Worm (Caenorhabditis elegans): Measurements from ENCODE around the gene C03C10.5.
A peak's percentile ranks its signal among the peaks of the same experiment; 100 is the strongest.

Gene C03C10.5

DNA sequence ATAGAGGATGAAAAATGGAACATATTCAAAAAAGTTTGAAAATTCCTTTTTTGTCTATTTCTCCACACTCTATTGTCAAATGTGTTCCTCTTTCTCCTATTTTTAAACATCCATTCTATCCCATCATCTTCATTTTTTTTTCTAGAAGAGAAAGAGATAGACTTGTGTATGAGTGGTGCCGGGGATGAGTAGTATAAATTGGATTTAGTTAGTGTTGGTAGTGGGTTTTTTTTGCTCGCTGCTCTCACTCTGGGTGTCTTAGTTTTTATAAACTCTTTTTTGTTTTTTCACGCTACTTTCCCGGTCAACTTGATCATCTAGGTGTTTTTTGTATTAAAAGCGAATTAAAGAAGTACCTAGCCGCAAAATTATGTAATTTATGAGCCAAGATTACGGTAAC lies 15.3 kb upstream of the C03C10.5 start:
- TF ChIP-seq unc-62 (GFP tag; optimal IDR thresholded peaks at IDR 0.05) (no peak), aly-2 (tag; optimal IDR thresholded peaks at IDR 0.05) (no peak), alr-1 (tag; optimal IDR thresholded peaks at IDR 0.05) (no peak)

DNA sequence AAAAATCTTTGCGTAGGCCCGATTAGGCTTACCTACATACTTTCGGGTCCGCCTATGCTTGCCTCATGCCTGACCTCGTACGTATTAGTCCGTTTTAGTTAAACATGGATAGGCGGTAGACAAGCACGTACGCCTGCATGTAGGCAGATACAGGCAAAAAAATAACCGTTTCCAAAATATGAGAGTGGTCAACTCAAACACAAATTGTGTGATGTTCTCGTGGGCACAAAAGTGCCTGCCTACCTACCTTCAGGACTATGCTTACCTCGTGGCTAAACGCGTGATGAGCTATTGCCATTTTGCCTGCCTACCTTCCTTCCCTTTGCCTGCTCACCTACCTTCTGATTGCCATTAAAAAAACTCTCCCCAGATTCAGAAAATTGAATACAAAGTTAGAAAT lies 14.7 kb upstream of the C03C10.5 start:
- no peak for TF ChIP-seq fos-1 (tag; optimal IDR thresholded peaks at IDR 0.05)
- no peak for TF ChIP-seq ceh-16 (tag; optimal IDR thresholded peaks at IDR 0.05)
- TF ChIP-seq unc-62 (GFP tag; optimal IDR thresholded peaks at IDR 0.05) = no peak
- no peak for TF ChIP-seq nhr-10 (tag; optimal IDR thresholded peaks at IDR 0.05)
- no peak for TF ChIP-seq nhr-23 (tag; optimal IDR thresholded peaks at IDR 0.05)
- no peak for TF ChIP-seq ztf-1 (GFP tag; conservative IDR thresholded peaks at IDR 0.05)
- no peak for TF ChIP-seq lsy-2 (tag; optimal IDR thresholded peaks at IDR 0.05)
- TF ChIP-seq crh-2 (tag; optimal IDR thresholded peaks at IDR 0.05) = no peak
- no peak for TF ChIP-seq lin-11 (tag; optimal IDR thresholded peaks at IDR 0.05)
- no peak for TF ChIP-seq gmeb-1 (tag; optimal IDR thresholded peaks at IDR 0.05)
- no peak for TF ChIP-seq mab-5 (tag; optimal IDR thresholded peaks at IDR 0.05)
- no peak for TF ChIP-seq egl-27 (tag; optimal IDR thresholded peaks at IDR 0.05)
- no peak for TF ChIP-seq nhr-11 (tag; optimal IDR thresholded peaks at IDR 0.05)
- TF ChIP-seq unc-55 (GFP tag; optimal IDR thresholded peaks at IDR 0.05) = no peak
- TF ChIP-seq dmd-4 (tag; optimal IDR thresholded peaks at IDR 0.05) = no peak
- no peak for TF ChIP-seq nhr-129 (tag; optimal IDR thresholded peaks at IDR 0.05)
- TF ChIP-seq nhr-237 (tag; optimal IDR thresholded peaks at IDR 0.05) = no peak
- no peak for TF ChIP-seq F13H6.1 (tag; optimal IDR thresholded peaks at IDR 0.05)
- TF ChIP-seq ama-1 (optimal IDR thresholded peaks at IDR 0.05) = no peak
- no peak for TF ChIP-seq Y55F3AM.14 (GFP tag; optimal IDR thresholded peaks at IDR 0.05)

DNA sequence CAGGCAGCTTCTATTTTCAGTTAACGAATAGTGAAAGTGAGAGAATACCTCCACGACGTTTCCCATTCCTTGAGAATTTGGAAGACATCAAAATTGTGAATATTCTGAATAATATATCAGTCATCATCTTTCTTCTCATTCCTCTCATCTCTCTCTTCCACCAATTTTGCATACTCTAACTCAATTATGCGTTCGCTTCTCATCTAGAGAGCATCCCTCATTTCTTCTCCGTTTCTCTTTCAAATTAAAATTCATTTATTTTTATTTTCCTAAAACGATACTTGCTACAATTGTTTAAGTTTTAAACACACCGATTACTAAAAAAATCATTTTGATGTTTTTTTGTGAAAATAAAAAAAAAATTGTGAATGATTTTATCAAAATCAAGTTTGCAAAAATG lies 11.3 kb upstream of the C03C10.5 start:
- TF ChIP-seq blmp-1 (tag; optimal IDR thresholded peaks at IDR 0.05; ENCODE audit: insufficient read depth) = no peak
- no peak for TF ChIP-seq nhr-10 (tag; optimal IDR thresholded peaks at IDR 0.05)
- no peak for TF ChIP-seq ztf-4 (tag; optimal IDR thresholded peaks at IDR 0.05)
- no peak for TF ChIP-seq ZK546.5 (tag; optimal IDR thresholded peaks at IDR 0.05)
- TF ChIP-seq nhr-25 (tag; optimal IDR thresholded peaks at IDR 0.05) = no peak
- TF ChIP-seq skn-1 (tag; optimal IDR thresholded peaks at IDR 0.05) = no peak
- TF ChIP-seq snpc-4 (tag; optimal IDR thresholded peaks at IDR 0.05) = no peak
- TF ChIP-seq mab-5 (tag; optimal IDR thresholded peaks at IDR 0.05) = no peak
- TF ChIP-seq gmeb-1 (tag; optimal IDR thresholded peaks at IDR 0.05) = no peak

DNA sequence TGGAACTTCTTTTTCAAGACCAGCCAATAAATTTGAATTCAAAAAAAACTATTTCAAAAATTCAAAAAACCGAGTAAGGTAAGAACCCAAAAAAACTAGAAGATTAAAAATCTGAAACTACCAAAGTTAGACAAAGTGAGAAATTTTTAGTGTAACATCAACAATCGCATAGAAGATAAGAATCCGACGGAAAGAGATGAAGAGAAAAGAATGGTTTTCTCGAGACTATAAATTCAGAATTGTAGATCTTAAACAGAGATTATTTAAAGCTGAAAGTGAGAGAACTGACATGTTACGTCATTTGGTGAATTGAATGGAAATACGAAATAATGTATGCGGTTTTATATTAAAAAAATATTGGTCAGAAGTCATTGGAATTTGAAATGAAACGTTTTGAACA lies 10.1 kb upstream of the C03C10.5 start:
- no peak for TF ChIP-seq mdl-1 (tag; optimal IDR thresholded peaks at IDR 0.05)
- TF ChIP-seq nhr-77 (tag; optimal IDR thresholded peaks at IDR 0.05) = no peak
- TF ChIP-seq dmd-4 (tag; optimal IDR thresholded peaks at IDR 0.05) = no peak
- TF ChIP-seq nhr-129 (tag; optimal IDR thresholded peaks at IDR 0.05) = no peak
- TF ChIP-seq mab-5 (tag; optimal IDR thresholded peaks at IDR 0.05) = no peak
- TF ChIP-seq lin-39 (tag; optimal IDR thresholded peaks at IDR 0.05) = no peak
- TF ChIP-seq sma-9 (GFP tag; optimal IDR thresholded peaks at IDR 0.05) = no peak
- TF ChIP-seq sma-9 (tag; optimal IDR thresholded peaks at IDR 0.05) = no peak
- no peak for TF ChIP-seq peb-1 (tag; optimal IDR thresholded peaks at IDR 0.05)
- TF ChIP-seq lin-13 (GFP tag; optimal IDR thresholded peaks at IDR 0.05) = no peak
- TF ChIP-seq aly-2 (tag; optimal IDR thresholded peaks at IDR 0.05) = no peak
- no peak for TF ChIP-seq nhr-23 (tag; optimal IDR thresholded peaks at IDR 0.05)
- TF ChIP-seq elt-3 (tag; optimal IDR thresholded peaks at IDR 0.05) = no peak
- TF ChIP-seq unc-62 (GFP tag; optimal IDR thresholded peaks at IDR 0.05) = no peak
- no peak for TF ChIP-seq ceh-16 (tag; optimal IDR thresholded peaks at IDR 0.05)
- TF ChIP-seq ztf-11 (tag; optimal IDR thresholded peaks at IDR 0.05) = no peak
- no peak for TF ChIP-seq fos-1 (tag; optimal IDR thresholded peaks at IDR 0.05)
- no peak for TF ChIP-seq sma-3 (GFP tag; optimal IDR thresholded peaks at IDR 0.05)

DNA sequence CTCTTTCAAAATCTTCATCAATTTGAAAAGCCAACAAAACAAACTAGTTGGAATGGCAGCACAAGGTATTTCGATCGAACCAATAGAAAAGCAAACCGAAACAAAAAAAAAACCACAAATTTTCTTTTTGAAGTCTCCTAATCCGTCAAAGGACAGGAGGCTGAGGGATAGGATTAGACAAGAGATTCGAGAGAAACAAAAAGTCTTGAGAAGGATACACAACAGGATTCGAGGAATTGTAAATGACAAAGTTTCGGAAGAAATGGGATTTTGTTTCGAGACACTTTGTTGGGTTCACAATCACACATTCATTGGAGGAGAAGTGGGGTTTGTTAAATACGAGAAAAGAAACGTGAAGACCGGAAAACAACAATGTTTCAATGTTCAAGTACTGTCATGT lies 9.1 kb upstream of the C03C10.5 start:
- TF ChIP-seq sem-4 (tag; optimal IDR thresholded peaks at IDR 0.05) (no peak), sma-3 (GFP tag; optimal IDR thresholded peaks at IDR 0.05) (peak; percentile 10), sma-9 (GFP tag; optimal IDR thresholded peaks at IDR 0.05) (peak; percentile 14), sma-9 (tag; optimal IDR thresholded peaks at IDR 0.05) (no peak)

Measured in whole organism, L2 larva.